Fruit fly (Drosophila melanogaster) whole organism, embryonic: ENCODE results near the gene Cenp-C.
A peak's percentile ranks its signal among the peaks of the same experiment; 100 is the strongest.

Experiments
- Abd-B ChIP-seq: fragments of 200-800 bp; sonication (Bioruptor generic); optimal IDR thresholded peaks from 2 replicates; lab custom pipeline; 2018; ENCODE audit warnings: missing biosample characterization, mild to moderate bottlenecking, missing genetic modification characterization, moderate library complexity
- Bteb2 ChIP-seq: fragments of 200-800 bp; sonication (Bioruptor generic); optimal IDR thresholded peaks from 2 replicates; lab custom pipeline; 2016; ENCODE audit warnings: missing biosample characterization, missing genetic modification characterization
- CG10366 ChIP-seq: fragments of 200-800 bp; sonication (Bioruptor generic); IDR thresholded peaks from 2 replicates; pipeline ENCODE4 v1.3.6; 2022; ENCODE audit warnings: missing biosample characterization, missing genetic modification characterization
- CG11504 ChIP-seq: fragments of 200-800 bp; sonication (Bioruptor generic); optimal IDR thresholded peaks from 3 replicates; lab custom pipeline; 2019; ENCODE audit warnings: missing biosample characterization, mild to moderate bottlenecking, missing genetic modification characterization, moderate library complexity
- CG12155 ChIP-seq: fragments of 200-800 bp; sonication (Bioruptor generic); optimal IDR thresholded peaks from 3 replicates; lab custom pipeline; 2016; ENCODE audit warnings: missing biosample characterization, missing genetic modification characterization
- CG15514 ChIP-seq: fragments of 200-800 bp; sonication (Bioruptor generic); optimal IDR thresholded peaks from 3 replicates; lab custom pipeline; 2017; ENCODE audit warnings: missing biosample characterization, missing genetic modification characterization, mild to moderate bottlenecking, moderate library complexity, missing genetic modification reagents
- CG1602 ChIP-seq: fragments of 200-800 bp; sonication (Bioruptor generic); optimal IDR thresholded peaks from 3 replicates; lab custom pipeline; 2016; ENCODE audit warnings: missing biosample characterization, missing genetic modification characterization
- CG1603 ChIP-seq: fragments of 200-800 bp; sonication (Bioruptor generic); optimal IDR thresholded peaks from 2 replicates; lab custom pipeline; 2019; ENCODE audit warnings: missing biosample characterization, mild to moderate bottlenecking, missing genetic modification characterization, moderate library complexity
- CG18619 ChIP-seq: fragments of 200-800 bp; sonication (Bioruptor generic); optimal IDR thresholded peaks from 3 replicates; lab custom pipeline; 2017; ENCODE audit warnings: missing biosample characterization, mild to moderate bottlenecking, missing genetic modification characterization
- CG32532 ChIP-seq: fragments of 200-800 bp; sonication (Bioruptor generic); IDR thresholded peaks from 2 replicates; pipeline ENCODE4 v1.3.6; 2022; ENCODE audit warnings: missing biosample characterization, missing genetic modification characterization
- CG34376 ChIP-seq: fragments of 200-800 bp; sonication (Bioruptor generic); optimal IDR thresholded peaks from 2 replicates; lab custom pipeline; 2018; ENCODE audit warnings: missing biosample characterization, mild to moderate bottlenecking, missing genetic modification characterization
- CG4404 ChIP-seq: fragments of 200-800 bp; sonication (Bioruptor generic); IDR thresholded peaks from 2 replicates; pipeline ENCODE4 v1.3.6; 2022; ENCODE audit warnings: missing biosample characterization, missing genetic modification characterization
- CG6689 ChIP-seq: fragments of 200-800 bp; sonication (Bioruptor generic); IDR thresholded peaks from 2 replicates; pipeline ENCODE4 v1.3.6; 2022; ENCODE audit warnings: missing biosample characterization, missing genetic modification characterization
- CG9797 ChIP-seq: fragments of 200-800 bp; sonication (Bioruptor generic); optimal IDR thresholded peaks from 3 replicates; lab custom pipeline; 2018; ENCODE audit warnings: missing biosample characterization, mild to moderate bottlenecking, missing genetic modification characterization
- CG9817 ChIP-seq: fragments of 200-800 bp; sonication (Bioruptor generic); optimal IDR thresholded peaks from 2 replicates; lab custom pipeline; 2018; ENCODE audit warnings: missing biosample characterization, mild to moderate bottlenecking, missing genetic modification characterization, moderate library complexity
- CTCF ChIP-seq: fragments of 200-800 bp; sonication (Bioruptor generic); optimal IDR thresholded peaks from 2 replicates; lab custom pipeline; 2017; ENCODE audit warnings: missing biosample characterization, mild to moderate bottlenecking, missing genetic modification characterization, moderate library complexity
- Camta ChIP-seq: fragments of 200-800 bp; sonication (Bioruptor generic); optimal IDR thresholded peaks from 2 replicates; lab custom pipeline; 2016; ENCODE audit warnings: missing biosample characterization, missing genetic modification characterization
- Dip3 ChIP-seq: fragments of 200-800 bp; sonication (Bioruptor generic); optimal IDR thresholded peaks from 3 replicates; lab custom pipeline; 2016; ENCODE audit warnings: missing biosample characterization, missing genetic modification characterization
- H15 ChIP-seq: fragments of 200-800 bp; sonication (Bioruptor generic); IDR thresholded peaks from 3 replicates; pipeline ENCODE4 v1.3.6; 2022; ENCODE audit warnings: missing biosample characterization, missing genetic modification characterization
- HLH54F ChIP-seq: fragments of 200-800 bp; sonication (Bioruptor generic); optimal IDR thresholded peaks from 3 replicates; lab custom pipeline; 2016; ENCODE audit warnings: missing biosample characterization, missing genetic modification characterization
- HmgD ChIP-seq: fragments of 200-800 bp; sonication (Bioruptor generic); optimal IDR thresholded peaks from 3 replicates; lab custom pipeline; 2016; ENCODE audit warnings: missing biosample characterization, missing genetic modification characterization
- Hr3 ChIP-seq: fragments of 200-800 bp; sonication (Bioruptor generic); optimal IDR thresholded peaks from 3 replicates; lab custom pipeline; 2016; ENCODE audit warnings: missing biosample characterization, missing genetic modification characterization
- Hsf ChIP-seq: fragments of 200-800 bp; sonication (Bioruptor generic); optimal IDR thresholded peaks from 3 replicates; lab custom pipeline; 2016; ENCODE audit warnings: missing biosample characterization, missing genetic modification characterization
- MBD-R2 ChIP-seq: fragments of 200-800 bp; sonication (Bioruptor generic); IDR thresholded peaks from 2 replicates; pipeline ENCODE4 v1.3.6; 2022; ENCODE audit warnings: missing biosample characterization, missing genetic modification characterization
- Med ChIP-seq: fragments of 200-800 bp; sonication (Bioruptor generic); peaks from one replicate; lab custom pipeline; 2016; ENCODE audit warnings: missing biosample characterization, missing genetic modification characterization, mild to moderate bottlenecking, inconsistent platforms, moderate library complexity
- Mes4 ChIP-seq: fragments of 200-800 bp; sonication (Bioruptor generic); optimal IDR thresholded peaks from 2 replicates; lab custom pipeline; 2016; ENCODE audit warnings: missing biosample characterization, missing genetic modification characterization
- NC2β ChIP-seq: fragments of 200-800 bp; sonication (Bioruptor generic); optimal IDR thresholded peaks from 2 replicates; lab custom pipeline; 2016; ENCODE audit warnings: missing biosample characterization, missing genetic modification characterization
- NfI ChIP-seq: fragments of 200-800 bp; sonication (Bioruptor generic); optimal IDR thresholded peaks from 3 replicates; lab custom pipeline; 2018; ENCODE audit warnings: missing biosample characterization, mild to moderate bottlenecking, missing genetic modification characterization, moderate library complexity
- Ptx1 ChIP-seq: fragments of 200-800 bp; sonication (Bioruptor generic); IDR thresholded peaks from 2 replicates; pipeline ENCODE4 v1.3.6; 2022; ENCODE audit warnings: missing biosample characterization, missing genetic modification characterization
- Trl ChIP-seq, 3 experiments: fragments of >200 bp in 2 of 3; fragments of 200-800 bp in 1 of 3; sonication (Bioruptor generic) in 1 of 3; optimal IDR thresholded peaks; 2 replicates in 1 of 3; 3 replicates in 2 of 3; lab custom pipeline; 2016 to 2017; ENCODE audit warnings: missing biosample characterization in 1 of 3, missing genetic modification characterization in 1 of 3
- Xbp1 ChIP-seq: fragments of 200-800 bp; sonication (Bioruptor generic); optimal IDR thresholded peaks from 3 replicates; lab custom pipeline; 2016; ENCODE audit warnings: missing biosample characterization, mild to moderate bottlenecking, missing genetic modification characterization
- YL-1 ChIP-seq: fragments of 200-800 bp; sonication (Bioruptor generic); optimal IDR thresholded peaks from 3 replicates; lab custom pipeline; 2017; ENCODE audit warnings: missing biosample characterization, mild to moderate bottlenecking, missing genetic modification characterization
- al ChIP-seq: fragments of 200-800 bp; sonication (Bioruptor generic); IDR thresholded peaks from 2 replicates; pipeline ENCODE4 v1.3.6; 2022; ENCODE audit warnings: missing biosample characterization, missing genetic modification characterization
- ato ChIP-seq: fragments of 200-800 bp; sonication (Bioruptor generic); IDR thresholded peaks from 2 replicates; pipeline ENCODE4 v1.3.6; 2022; ENCODE audit warnings: missing biosample characterization, missing genetic modification characterization; ENCODE audit not compliant: partially characterized antibody
- bcd ChIP-seq: fragments of 200-800 bp; sonication (Bioruptor generic); optimal IDR thresholded peaks from 2 replicates; lab custom pipeline; 2017; ENCODE audit warnings: missing biosample characterization, mild to moderate bottlenecking, missing genetic modification characterization
- cato ChIP-seq: fragments of 200-800 bp; sonication (Bioruptor generic); optimal IDR thresholded peaks from 2 replicates; lab custom pipeline; 2016; ENCODE audit warnings: missing biosample characterization, missing genetic modification characterization, borderline replicate concordance
- croc ChIP-seq: fragments of 200-800 bp; sonication (Bioruptor generic); conservative IDR thresholded peaks from 3 replicates; pipeline ENCODE4 v1.3.6; 2022; ENCODE audit warnings: missing biosample characterization, missing genetic modification characterization
- dpn ChIP-seq, 2 experiments: fragments of 200-800 bp; sonication (Bioruptor generic); optimal IDR thresholded peaks; 3 replicates each; lab custom pipeline; 2016; ENCODE audit warnings: missing biosample characterization in 2 of 2, missing genetic modification characterization in 2 of 2
- eyg ChIP-seq: fragments of 200-800 bp; sonication (Bioruptor generic); optimal IDR thresholded peaks from 3 replicates; lab custom pipeline; 2016; ENCODE audit warnings: missing biosample characterization, missing genetic modification characterization
- fu2 ChIP-seq: fragments of 200-800 bp; sonication (Bioruptor generic); optimal IDR thresholded peaks from 2 replicates; lab custom pipeline; 2016; ENCODE audit warnings: missing biosample characterization, missing genetic modification characterization
- gfzf ChIP-seq: fragments of 200-800 bp; sonication (Bioruptor generic); optimal IDR thresholded peaks from 2 replicates; lab custom pipeline; 2016; ENCODE audit warnings: missing biosample characterization, mild to moderate bottlenecking, missing genetic modification characterization, moderate library complexity
- ind ChIP-seq: fragments of 200-800 bp; sonication (Bioruptor generic); optimal IDR thresholded peaks from 3 replicates; lab custom pipeline; 2016; ENCODE audit warnings: missing biosample characterization, missing genetic modification characterization
- jumu ChIP-seq: fragments of 200-800 bp; sonication (Bioruptor generic); optimal IDR thresholded peaks from 3 replicates; lab custom pipeline; 2016; ENCODE audit warnings: missing biosample characterization, missing genetic modification characterization
- luna ChIP-seq: fragments of 200-800 bp; sonication (Bioruptor generic); optimal IDR thresholded peaks from 2 replicates; lab custom pipeline; 2016; ENCODE audit warnings: missing biosample characterization, missing genetic modification characterization
- nmo ChIP-seq: fragments of 200-800 bp; sonication (Bioruptor generic); optimal IDR thresholded peaks from 2 replicates; lab custom pipeline; 2018; ENCODE audit warnings: missing biosample characterization, mild to moderate bottlenecking, missing genetic modification characterization, moderate library complexity
- nom ChIP-seq: fragments of 200-800 bp; sonication (Bioruptor generic); optimal IDR thresholded peaks from 2 replicates; lab custom pipeline; 2017; ENCODE audit warnings: missing biosample characterization, missing genetic modification characterization, mild to moderate bottlenecking, moderate library complexity, missing genetic modification reagents
- phol ChIP-seq: fragments of 200-800 bp; sonication (Bioruptor generic); optimal IDR thresholded peaks from 3 replicates; lab custom pipeline; 2018; ENCODE audit warnings: missing biosample characterization, mild to moderate bottlenecking, missing genetic modification characterization, moderate library complexity
- pzg ChIP-seq: fragments of 200-800 bp; sonication (Bioruptor generic); optimal IDR thresholded peaks from 3 replicates; lab custom pipeline; 2018; ENCODE audit warnings: missing biosample characterization, mild to moderate bottlenecking, missing genetic modification characterization, moderate library complexity
- slbo ChIP-seq: fragments of 200-800 bp; sonication (Bioruptor generic); IDR thresholded peaks from 2 replicates; pipeline ENCODE4 v1.3.6; 2022; ENCODE audit warnings: missing biosample characterization, missing genetic modification characterization
- tin ChIP-seq: fragments of 200-800 bp; sonication (Bioruptor generic); optimal IDR thresholded peaks from 3 replicates; lab custom pipeline; 2016; ENCODE audit warnings: missing biosample characterization, missing genetic modification characterization
- tx ChIP-seq: fragments of 200-800 bp; sonication (Bioruptor generic); optimal IDR thresholded peaks from 2 replicates; lab custom pipeline; 2016; ENCODE audit warnings: missing biosample characterization, missing genetic modification characterization

Gene Cenp-C

DNA sequence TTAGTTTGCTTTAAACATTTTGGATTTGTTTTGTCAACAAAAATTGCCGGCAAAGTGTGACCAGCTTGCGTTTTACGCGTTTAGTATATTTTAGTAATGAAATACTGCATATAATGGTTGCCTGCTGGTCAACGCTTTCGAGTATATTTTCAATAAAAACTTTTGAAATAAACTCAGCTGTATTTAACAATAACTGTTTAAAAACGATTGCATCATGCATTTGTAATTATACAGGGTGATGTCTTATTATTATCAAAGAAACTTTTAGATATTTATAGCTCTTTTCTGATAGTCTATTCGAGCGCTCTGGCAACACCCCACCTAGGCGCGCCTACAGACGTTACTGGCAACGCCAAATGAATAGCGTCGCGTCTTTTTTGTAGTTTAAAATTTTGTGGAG is at the start of gene Cenp-C (continued):
- TF ChIP-seq CG34376, result no peak
- no peak for TF ChIP-seq croc
- TF ChIP-seq Xbp1 (GFP tag; lab: Kevin White, UChicago), result peak; percentile 60
- peak; percentile 80 for TF ChIP-seq phol
- TF ChIP-seq CG32532, result peak; percentile 46
- TF ChIP-seq CG9817 (tag; lab: Kevin White, UChicago), result peak; percentile 21
- TF ChIP-seq Abd-B (GFP tag; lab: Kevin White, UChicago), result peak; percentile 55
- TF ChIP-seq Ptx1 (GFP tag; lab: Robert Waterston, UW), result peak; percentile 30; the same call in 1 of the 2 replicates
- TF ChIP-seq CG10366 (GFP tag; lab: Robert Waterston, UW), result 0 out of 2 replicates have a peak, but pooled peaks have one; percentile 22
- peak; percentile 33; the same call in 1 of the 2 replicates for TF ChIP-seq CG6689 (GFP tag; lab: Robert Waterston, UW)
- TF ChIP-seq Hsf (GFP tag; lab: Kevin White, UChicago), result peak; percentile 29
- TF ChIP-seq dpn (GFP tag; optimal IDR thresholded peaks at IDR 0.05; lab: Kevin White, UChicago), result peak; percentile 14 to 30
- TF ChIP-seq Med, result peak; percentile 87
- TF ChIP-seq cato (GFP tag; lab: Kevin White, UChicago), result no peak
- peak; percentile 18 for TF ChIP-seq tx (GFP tag; lab: Kevin White, UChicago)
- peak; percentile 44 for TF ChIP-seq YL-1 (GFP tag; lab: Kevin White, UChicago)
- TF ChIP-seq CG11504 (tag; lab: Kevin White, UChicago), result no peak
- TF ChIP-seq NC2β (GFP tag; lab: Kevin White, UChicago), result peak; percentile 42
- TF ChIP-seq NfI, result peak; percentile 18
- TF ChIP-seq CTCF (GFP tag; lab: Kevin White, UChicago), result peak; percentile 17
- TF ChIP-seq CG12155 (GFP tag; lab: Kevin White, UChicago), result peak; percentile 32
- peak; percentile 33 for TF ChIP-seq tin
- TF ChIP-seq CG1603, result peak; percentile 33
- TF ChIP-seq CG18619, result no peak
- peak; percentile 53 for TF ChIP-seq CG15514
- no peak for TF ChIP-seq Trl (optimal IDR thresholded peaks at IDR 0.05; lab: Kevin White, UChicago)
- peak; percentile 11 for TF ChIP-seq Trl (GFP tag; optimal IDR thresholded peaks at IDR 0.05; lab: Kevin White, UChicago)
- no peak for TF ChIP-seq HmgD
- no peak for TF ChIP-seq CG4404 (GFP tag; lab: Robert Waterston, UW)
- TF ChIP-seq H15 (GFP tag; lab: Robert Waterston, UW), result no peak
- no peak for TF ChIP-seq nom
- TF ChIP-seq nmo (GFP tag; lab: Kevin White, UChicago), result peak; percentile 68
- peak; percentile 17 for TF ChIP-seq Hr3
- peak; percentile 23 for TF ChIP-seq Camta
- peak; percentile 66 for TF ChIP-seq pzg
- peak; percentile 80 for TF ChIP-seq gfzf
- no peak for TF ChIP-seq ato (GFP tag; lab: Robert Waterston, UW)
- 0 out of 2 replicates have a peak, but pooled peaks have one; percentile 27 for TF ChIP-seq al (GFP tag; lab: Robert Waterston, UW)
- TF ChIP-seq Bteb2 (GFP tag; lab: Kevin White, UChicago), result peak; percentile 18
- TF ChIP-seq CG9797 (GFP tag; lab: Kevin White, UChicago), result peak; percentile 77
- no peak for TF ChIP-seq eyg (GFP tag; lab: Kevin White, UChicago)
- peak; percentile 73 for TF ChIP-seq jumu (GFP tag; lab: Kevin White, UChicago)
- TF ChIP-seq Dip3 (GFP tag; lab: Kevin White, UChicago), result peak; percentile 44
- TF ChIP-seq ind (GFP tag; lab: Kevin White, UChicago), result peak; percentile 44
- no peak for TF ChIP-seq luna (GFP tag; lab: Kevin White, UChicago)
- peak; percentile 17 for TF ChIP-seq bcd (GFP tag; lab: Kevin White, UChicago)
- TF ChIP-seq Mes4, result peak; percentile 22
- TF ChIP-seq fu2 (GFP tag; lab: Kevin White, UChicago), result peak; percentile 41
- TF ChIP-seq CG1602, result peak; percentile 12
- TF ChIP-seq MBD-R2, result peak; percentile 80
- TF ChIP-seq slbo, result peak; percentile 57; the same call in 1 of the 2 replicates
- TF ChIP-seq HLH54F (GFP tag; lab: Kevin White, UChicago), result peak; percentile 48
